Worm (Caenorhabditis elegans) whole organism, late embryonic: ENCODE measurements around the gene col-75.

Experiments used
- K09A11.1 ChIP-seq: sonication (generic microtip); optimal IDR thresholded peaks from 2 replicates; lab custom pipeline; 2017; ENCODE audit warnings: antibody characterized with exemption, mild to moderate bottlenecking, missing genetic modification characterization, missing compliant biosample characterization; ENCODE audit not compliant: insufficient read depth
- ama-1 ChIP-seq: fragments of 150-350 bp; optimal IDR thresholded peaks from 2 replicates; lab custom pipeline; 2014
- elt-4 ChIP-seq: sonication (generic microtip); optimal IDR thresholded peaks from 2 replicates; lab custom pipeline; 2016; ENCODE audit warnings: missing genetic modification characterization, missing compliant biosample characterization
- ets-4 ChIP-seq: sonication (generic microtip); optimal IDR thresholded peaks from 2 replicates; lab custom pipeline; 2016; ENCODE audit warnings: missing genetic modification characterization, missing compliant biosample characterization
- fax-1 ChIP-seq: sonication (generic microtip); optimal IDR thresholded peaks from 2 replicates; lab custom pipeline; 2016; ENCODE audit warnings: missing genotype, missing genetic modification characterization, missing compliant biosample characterization
- hlh-30 ChIP-seq: sonication (generic microtip); optimal IDR thresholded peaks from 2 replicates; lab custom pipeline; 2017; ENCODE audit warnings: antibody characterized with exemption, missing genetic modification characterization, missing compliant biosample characterization; ENCODE audit not compliant: insufficient read depth
- nhr-11 ChIP-seq: fragments of 150-350 bp; optimal IDR thresholded peaks from 2 replicates; lab custom pipeline; 2014; ENCODE audit warnings: missing biosample characterization, missing genetic modification characterization
- rnt-1 ChIP-seq: sonication (generic microtip); optimal IDR thresholded peaks from 2 replicates; lab custom pipeline; 2016; ENCODE audit warnings: missing genetic modification characterization, missing compliant biosample characterization

- no peak for TF ChIP-seq elt-4
- no peak for TF ChIP-seq fax-1
- no peak for TF ChIP-seq K09A11.1 (tag; lab: Kevin White, UChicago)
- no peak for TF ChIP-seq hlh-30
- no peak for TF ChIP-seq ama-1 (lab: Kevin White, UChicago)
- no peak for TF ChIP-seq rnt-1 (tag; lab: Kevin White, UChicago)
- TF ChIP-seq nhr-11 (tag; lab: Kevin White, UChicago), result no peak
- TF ChIP-seq ets-4, result no peak
Measured at ce11 chrII:6391195-6391594, 34.9 kb upstream of the col-75 start, which contains the start of gene F58F12.3.
